Worm (Caenorhabditis elegans): ENCODE results near the gene gyf-1.
A peak's percentile ranks its signal among the peaks of the same experiment; 100 is the strongest.

The gyf-1 gene

DNA sequence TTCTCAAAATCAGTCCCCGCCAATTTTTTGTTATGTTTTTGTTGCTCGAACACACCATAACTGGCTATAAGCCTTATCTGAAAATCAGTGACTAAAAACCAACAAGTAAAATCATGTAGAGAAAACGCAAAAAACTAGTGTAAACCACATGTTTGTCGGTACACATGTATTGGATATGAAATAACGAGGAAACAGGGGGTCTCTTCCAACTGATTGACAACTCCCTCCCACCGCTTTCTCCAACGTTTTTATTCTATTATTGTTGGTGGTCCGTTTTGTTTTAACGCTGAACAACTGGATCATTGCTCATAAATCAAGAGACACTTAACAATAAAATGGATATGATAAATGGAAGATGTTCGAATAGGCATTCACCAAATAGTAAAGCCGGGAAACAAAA, 42.8 kb downstream of the gyf-1 start:
- TF ChIP-seq egl-5 (tag; optimal IDR thresholded peaks at IDR 0.05) = peak; percentile 40
- TF ChIP-seq nhr-77 (tag; optimal IDR thresholded peaks at IDR 0.05) = no peak

DNA sequence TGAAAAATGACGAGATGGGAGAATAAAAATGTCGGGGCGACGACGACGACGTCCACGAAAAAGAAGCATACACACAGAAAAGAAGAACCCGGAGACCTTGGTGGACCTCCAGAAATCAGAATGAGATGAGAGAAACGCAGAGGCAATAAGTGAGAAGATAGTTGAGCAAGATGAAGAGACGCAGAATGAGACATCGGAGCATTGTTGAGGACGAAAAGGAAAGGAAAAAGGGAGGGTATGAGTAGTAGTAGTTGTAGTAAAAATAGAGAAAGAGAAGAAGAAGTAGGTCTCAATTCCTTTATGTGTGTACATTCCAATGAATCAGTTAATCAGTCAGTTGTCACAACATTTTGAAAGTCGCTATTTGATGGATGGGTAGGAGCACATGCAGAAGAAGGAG, 45.3 kb downstream of the gyf-1 start, which contains the start of gene T14B4.8:
TSS of gene T14B4.8 (minus strand) at position 60 of the 400 bp plus-strand sequence.
- TF ChIP-seq mml-1 (tag; optimal IDR thresholded peaks at IDR 0.05) (no peak), hmg-11 (tag; optimal IDR thresholded peaks at IDR 0.05) (peak; percentile 21), nfya-1 (tag; optimal IDR thresholded peaks at IDR 0.05; ENCODE audit: insufficient read depth) (peak; percentile 46), ztf-11 (tag; optimal IDR thresholded peaks at IDR 0.05) (no peak)

DNA sequence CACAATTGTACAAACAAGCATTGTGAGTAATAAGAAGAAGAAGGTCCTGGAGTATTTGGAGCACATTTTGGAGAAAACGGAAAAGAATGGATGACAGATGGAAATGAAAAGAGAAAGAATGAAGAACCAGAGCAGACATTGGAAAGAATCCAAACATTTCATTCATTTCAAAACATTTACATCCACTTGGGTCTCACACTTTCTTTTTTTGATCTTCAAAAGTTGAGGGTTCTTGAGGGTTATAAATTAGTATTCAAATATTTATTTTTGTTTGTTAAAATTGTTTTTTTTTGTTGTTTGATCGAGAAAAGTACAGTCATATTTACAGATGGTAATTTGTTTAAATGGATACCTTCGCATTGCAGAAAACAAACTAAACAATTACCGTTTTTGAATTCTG, 49.7 kb downstream of the gyf-1 start, which contains the start of gene T14B4.9:
TSS of gene T14B4.9 (minus strand) at position 101 of the 400 bp plus-strand sequence.
- TF ChIP-seq sea-2 (GFP tag; optimal IDR thresholded peaks at IDR 0.05) (no peak), mdl-1 (tag; optimal IDR thresholded peaks at IDR 0.05) (no peak), ZK546.5 (tag; optimal IDR thresholded peaks at IDR 0.05) (no peak), ama-1 (optimal IDR thresholded peaks at IDR 0.05) (no peak), ztf-11 (tag; optimal IDR thresholded peaks at IDR 0.05) (no peak), nhr-76 (tag; optimal IDR thresholded peaks at IDR 0.05) (no peak), mml-1 (tag; optimal IDR thresholded peaks at IDR 0.05) (no peak), nfya-1 (tag; optimal IDR thresholded peaks at IDR 0.05; ENCODE audit: insufficient read depth) (no peak), lin-39 (tag; optimal IDR thresholded peaks at IDR 0.05) (no peak), fos-1 (tag; optimal IDR thresholded peaks at IDR 0.05) (no peak), elt-3 (tag; optimal IDR thresholded peaks at IDR 0.05) (no peak), unc-39 (tag; optimal IDR thresholded peaks at IDR 0.05) (no peak), unc-62 (GFP tag; optimal IDR thresholded peaks at IDR 0.05) (no peak)

DNA sequence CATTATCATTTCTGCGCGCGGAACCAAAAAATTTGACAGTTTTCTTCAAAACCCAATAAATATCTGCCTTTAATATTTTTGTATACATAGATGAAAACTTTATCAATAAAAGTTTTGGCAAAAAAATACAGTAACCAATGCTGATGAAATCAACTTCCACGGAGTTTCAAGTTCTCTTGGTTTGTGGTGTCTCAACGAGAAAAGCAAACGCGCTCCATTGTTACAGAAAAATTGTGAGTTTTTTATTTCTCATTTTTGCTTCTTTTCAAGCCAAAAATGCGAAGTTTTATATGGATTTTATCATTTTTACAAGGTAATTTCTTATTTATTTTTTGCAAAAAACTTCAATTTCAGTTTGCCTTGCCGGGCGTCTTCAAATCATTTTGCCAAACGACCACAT, 50.6 kb downstream of the gyf-1 start, which contains the start of gene T14B4.3:
TSS of gene T14B4.3 (plus strand) at position 264 of the 400 bp plus-strand sequence.
- TF ChIP-seq nhr-11 (tag; optimal IDR thresholded peaks at IDR 0.05) = no peak
- TF ChIP-seq pha-4 (tag; optimal IDR thresholded peaks at IDR 0.05) = peak; percentile 93
- no peak for TF ChIP-seq nhr-237 (tag; optimal IDR thresholded peaks at IDR 0.05)
- TF ChIP-seq hmg-11 (tag; optimal IDR thresholded peaks at IDR 0.05) = no peak
- no peak for TF ChIP-seq ceh-16 (tag; optimal IDR thresholded peaks at IDR 0.05)
- no peak for TF ChIP-seq zag-1 (tag; optimal IDR thresholded peaks at IDR 0.05)
- TF ChIP-seq fkh-10 (GFP tag; optimal IDR thresholded peaks at IDR 0.05) = no peak
- no peak for TF ChIP-seq fkh-2 (tag; optimal IDR thresholded peaks at IDR 0.05)
- TF ChIP-seq egl-27 (tag; optimal IDR thresholded peaks at IDR 0.05) = no peak
- TF ChIP-seq lin-39 (tag; optimal IDR thresholded peaks at IDR 0.05) = peak; percentile 17
- no peak for TF ChIP-seq ceh-9 (tag; optimal IDR thresholded peaks at IDR 0.05)
- TF ChIP-seq pqm-1 (tag; optimal IDR thresholded peaks at IDR 0.05) = peak; percentile 54
- peak; percentile 69 for TF ChIP-seq nfya-1 (tag; optimal IDR thresholded peaks at IDR 0.05; ENCODE audit: insufficient read depth)
- TF ChIP-seq fos-1 (tag; optimal IDR thresholded peaks at IDR 0.05) = no peak
- TF ChIP-seq skn-1 (tag; optimal IDR thresholded peaks at IDR 0.05) = no peak
- TF ChIP-seq lsy-12 (tag; optimal IDR thresholded peaks at IDR 0.05) = peak; percentile 15
- no peak for TF ChIP-seq eor-1 (tag; optimal IDR thresholded peaks at IDR 0.05)
- TF ChIP-seq egl-5 (tag; optimal IDR thresholded peaks at IDR 0.05) = peak; percentile 21
- TF ChIP-seq aly-2 (tag; optimal IDR thresholded peaks at IDR 0.05) = no peak
- no peak for TF ChIP-seq ztf-4 (tag; optimal IDR thresholded peaks at IDR 0.05)
- no peak for TF ChIP-seq nhr-76 (tag; optimal IDR thresholded peaks at IDR 0.05)
- TF ChIP-seq nhr-25 (tag; optimal IDR thresholded peaks at IDR 0.05) = peak; percentile 54
- no peak for TF ChIP-seq nhr-77 (tag; optimal IDR thresholded peaks at IDR 0.05)
- TF ChIP-seq snpc-4 (tag; optimal IDR thresholded peaks at IDR 0.05) = peak; percentile 25
- no peak for TF ChIP-seq nhr-28 (tag; optimal IDR thresholded peaks at IDR 0.05)
- TF ChIP-seq sea-2 (GFP tag; optimal IDR thresholded peaks at IDR 0.05) = no peak
- TF ChIP-seq elt-3 (tag; optimal IDR thresholded peaks at IDR 0.05) = no peak
- TF ChIP-seq jun-1 (tag; optimal IDR thresholded peaks at IDR 0.05) = no peak
- TF ChIP-seq ceh-28 (tag; optimal IDR thresholded peaks at IDR 0.05) = no peak
- TF ChIP-seq unc-62 (GFP tag; optimal IDR thresholded peaks at IDR 0.05) = no peak
- TF ChIP-seq nhr-67 (tag; optimal IDR thresholded peaks at IDR 0.05) = no peak
- TF ChIP-seq ztf-11 (tag; optimal IDR thresholded peaks at IDR 0.05) = no peak
- peak; percentile 27 for TF ChIP-seq elt-2 (tag; optimal IDR thresholded peaks at IDR 0.05)
- TF ChIP-seq lin-15B (tag; optimal IDR thresholded peaks at IDR 0.05) = peak; percentile 87
- no peak for TF ChIP-seq mdl-1 (tag; optimal IDR thresholded peaks at IDR 0.05)
- peak; percentile 69 for TF ChIP-seq nhr-43 (tag; optimal IDR thresholded peaks at IDR 0.05; ENCODE audit: poor library complexity, severe bottlenecking)
- no peak for TF ChIP-seq ceh-82 (tag; optimal IDR thresholded peaks at IDR 0.05)
- no peak for TF ChIP-seq tbx-2 (tag; optimal IDR thresholded peaks at IDR 0.05)
- TF ChIP-seq elt-1 (tag; optimal IDR thresholded peaks at IDR 0.05) = no peak
- no peak for TF ChIP-seq nhr-12 (tag; optimal IDR thresholded peaks at IDR 0.05)
- no peak for TF ChIP-seq unc-39 (tag; optimal IDR thresholded peaks at IDR 0.05)
- no peak for TF ChIP-seq daf-12 (tag; optimal IDR thresholded peaks at IDR 0.05)
- no peak for TF ChIP-seq R02D3.7 (tag; optimal IDR thresholded peaks at IDR 0.05)
- no peak for TF ChIP-seq ZK546.5 (tag; optimal IDR thresholded peaks at IDR 0.05)
- TF ChIP-seq ama-1 (optimal IDR thresholded peaks at IDR 0.05) = no peak
